Worm (Caenorhabditis elegans): ENCODE results near the gene srh-41.

DNA sequence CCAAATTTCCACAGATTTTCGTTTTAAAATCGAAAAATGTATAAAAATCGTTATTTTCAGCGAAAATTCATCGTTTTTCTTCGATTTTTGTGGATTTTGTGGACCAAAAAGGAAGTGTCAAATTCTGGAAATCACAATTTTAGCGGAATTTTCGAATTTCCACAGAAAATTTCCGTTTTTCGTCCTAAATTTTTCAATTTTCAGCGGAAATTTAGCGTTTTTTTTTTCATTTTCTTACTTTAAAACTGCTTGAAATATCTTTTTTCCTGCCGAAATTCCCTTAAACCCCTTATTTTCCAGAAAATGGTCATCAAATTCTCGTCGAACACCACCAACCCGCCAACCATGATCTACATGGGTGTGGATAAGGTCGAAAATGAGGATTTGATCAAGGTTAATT lies 35.1 kb downstream of the srh-41 start, which contains the start of gene Y54G11A.2:
- TF ChIP-seq nhr-76 (tag; optimal IDR thresholded peaks at IDR 0.05) (no peak), egl-27 (tag; optimal IDR thresholded peaks at IDR 0.05) (no peak), skn-1 (tag; optimal IDR thresholded peaks at IDR 0.05) (no peak), ztf-4 (tag; optimal IDR thresholded peaks at IDR 0.05) (no peak), ceh-82 (tag; optimal IDR thresholded peaks at IDR 0.05) (no peak)

Data from whole organism, L3 larva.